Fruit fly (Drosophila melanogaster) whole organism, pupa: ENCODE measurements around the gene CG15468.

ENCODE experiments used
- CG10348 ChIP-seq: fragments of 200-800 bp; sonication (Bioruptor generic); IDR thresholded peaks from 2 replicates; pipeline ENCODE4 v1.3.6; 2022; ENCODE audit warnings: missing biosample characterization, missing genetic modification characterization
- CG12605 ChIP-seq: fragments of 200-800 bp; sonication (Bioruptor generic); IDR thresholded peaks from 2 replicates; pipeline ENCODE4 v1.3.6; 2022; ENCODE audit warnings: missing biosample characterization, missing genetic modification characterization
- CG13204 ChIP-seq: fragments of 200-800 bp; sonication (Bioruptor generic); optimal IDR thresholded peaks from 2 replicates; lab custom pipeline; 2018; ENCODE audit warnings: missing biosample characterization, mild to moderate bottlenecking, missing genetic modification characterization, moderate library complexity
- CG14655 ChIP-seq: fragments of 200-800 bp; sonication (Bioruptor generic); optimal IDR thresholded peaks from 3 replicates; lab custom pipeline; 2017; ENCODE audit warnings: mild to moderate bottlenecking, missing biosample characterization, missing genetic modification reagents, missing genetic modification characterization
- CG15710 ChIP-seq: fragments of 200-800 bp; sonication (Bioruptor generic); optimal IDR thresholded peaks from 2 replicates; lab custom pipeline; 2018; ENCODE audit warnings: missing biosample characterization, mild to moderate bottlenecking, missing genetic modification characterization, moderate library complexity
- CG17806 ChIP-seq: fragments of 200-800 bp; sonication (Bioruptor generic); optimal IDR thresholded peaks from 2 replicates; lab custom pipeline; 2018; ENCODE audit warnings: missing biosample characterization, mild to moderate bottlenecking, missing genetic modification characterization, moderate library complexity
- CG32121 ChIP-seq: fragments of 200-800 bp; sonication (Bioruptor generic); IDR thresholded peaks from 2 replicates; pipeline ENCODE4 v1.3.6; 2022; ENCODE audit warnings: missing biosample characterization, missing genetic modification characterization
- CG34367 ChIP-seq: fragments of 200-800 bp; sonication (Bioruptor generic); optimal IDR thresholded peaks from 2 replicates; lab custom pipeline; 2018; ENCODE audit warnings: missing biosample characterization, mild to moderate bottlenecking, missing genetic modification characterization
- CG4496 ChIP-seq: fragments of 200-800 bp; sonication (Bioruptor generic); IDR thresholded peaks from 3 replicates; pipeline ENCODE4 v1.3.6; 2022; ENCODE audit warnings: missing biosample characterization, missing genetic modification characterization
- CG8159 ChIP-seq: fragments of 200-800 bp; sonication (Bioruptor generic); optimal IDR thresholded peaks from 3 replicates; lab custom pipeline; 2018; ENCODE audit warnings: missing biosample characterization, mild to moderate bottlenecking, missing genetic modification characterization, moderate library complexity
- CG8301 ChIP-seq: fragments of 200-800 bp; sonication (Bioruptor generic); optimal IDR thresholded peaks from 2 replicates; lab custom pipeline; 2018; ENCODE audit warnings: missing biosample characterization, mild to moderate bottlenecking, missing genetic modification characterization
- CG9948 ChIP-seq: fragments of 200-800 bp; sonication (Bioruptor generic); optimal IDR thresholded peaks from 2 replicates; lab custom pipeline; 2018; ENCODE audit warnings: missing biosample characterization, mild to moderate bottlenecking, missing genetic modification characterization, moderate library complexity
- D1 ChIP-seq: fragments of 200-800 bp; sonication (Bioruptor generic); optimal IDR thresholded peaks from 2 replicates; lab custom pipeline; 2018; ENCODE audit warnings: missing biosample characterization, mild to moderate bottlenecking, missing genetic modification characterization, moderate library complexity
- EcR ChIP-seq: fragments of 200-800 bp; sonication (Bioruptor generic); optimal IDR thresholded peaks from 3 replicates; lab custom pipeline; 2019; ENCODE audit warnings: missing biosample characterization, missing genetic modification characterization, mild to moderate bottlenecking, moderate library complexity, missing genetic modification reagents
- Ets98B ChIP-seq: fragments of 200-800 bp; sonication (Bioruptor generic); IDR thresholded peaks from 2 replicates; pipeline ENCODE4 v1.3.6; 2022; ENCODE audit warnings: missing biosample characterization, missing genetic modification characterization
- Pif1A ChIP-seq: fragments of 200-800 bp; sonication (Bioruptor generic); optimal IDR thresholded peaks from 3 replicates; lab custom pipeline; 2016; ENCODE audit warnings: missing biosample characterization, missing genetic modification characterization
- Pif1B ChIP-seq: fragments of 200-800 bp; sonication (Bioruptor generic); optimal IDR thresholded peaks from 3 replicates; lab custom pipeline; 2016; ENCODE audit warnings: missing biosample characterization, missing genetic modification characterization
- Snoo ChIP-seq: fragments of 200-800 bp; sonication (Bioruptor generic); optimal IDR thresholded peaks from 3 replicates; lab custom pipeline; 2017; ENCODE audit warnings: missing biosample characterization, mild to moderate bottlenecking, missing genetic modification characterization, inconsistent platforms
- fd96Ca ChIP-seq: fragments of 200-800 bp; sonication (Bioruptor generic); IDR thresholded peaks from 3 replicates; pipeline ENCODE4 v1.3.6; 2022; ENCODE audit warnings: missing biosample characterization, missing genetic modification characterization
- gl ChIP-seq: fragments of 200-800 bp; sonication (Bioruptor generic); optimal IDR thresholded peaks from 2 replicates; lab custom pipeline; 2018; ENCODE audit warnings: missing biosample characterization, mild to moderate bottlenecking, missing genetic modification characterization
- rn ChIP-seq: fragments of 200-800 bp; sonication (Bioruptor generic); IDR thresholded peaks from 2 replicates; pipeline ENCODE4 v1.3.6; 2022; ENCODE audit warnings: missing biosample characterization, missing genetic modification characterization

The CG15468 gene

DNA sequence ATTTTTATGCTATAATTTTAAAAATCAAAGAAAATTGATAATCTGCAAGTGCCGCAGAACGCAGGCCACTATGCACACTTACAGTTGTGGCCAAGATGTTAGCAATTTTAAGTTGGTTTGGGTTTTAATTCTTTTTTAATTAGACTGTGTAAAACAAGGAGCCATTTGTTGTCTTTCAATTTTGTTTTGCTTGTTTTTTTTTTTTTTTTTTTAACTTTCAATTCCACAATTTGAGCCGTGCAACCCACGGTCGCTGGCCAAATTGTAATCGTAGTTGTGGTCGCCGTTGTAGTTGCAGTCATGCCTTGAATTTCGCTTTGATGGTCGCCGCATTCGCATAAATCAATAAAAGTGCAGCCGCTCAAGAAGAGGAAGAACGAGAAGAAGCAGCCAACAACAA, 24.4 kb upstream of the CG15468 start:
- TF ChIP-seq CG12605 (GFP tag; lab: Robert Waterston, UW) (no peak), EcR (GFP tag; lab: Kevin White, UChicago) (no peak), CG34367 (tag; lab: Kevin White, UChicago) (no peak), CG4496 (GFP tag; lab: Robert Waterston, UW) (0 out of 3 replicates have a peak, but pooled peaks have one; percentile 50), D1 (tag; lab: Kevin White, UChicago) (no peak), CG14655 (GFP tag; lab: Kevin White, UChicago) (peak; percentile 9), CG32121 (GFP tag; lab: Robert Waterston, UW) (no peak), Snoo (tag; lab: Kevin White, UChicago) (no peak), CG8301 (tag; lab: Kevin White, UChicago) (no peak), CG17806 (tag; lab: Kevin White, UChicago) (no peak), Ets98B (GFP tag; lab: Robert Waterston, UW) (0 out of 2 replicates have a peak, but pooled peaks have one; percentile 38), fd96Ca (peak; percentile 51; the same call in 1 of the 3 replicates), Pif1A (GFP tag; lab: Kevin White, UChicago) (no peak)

DNA sequence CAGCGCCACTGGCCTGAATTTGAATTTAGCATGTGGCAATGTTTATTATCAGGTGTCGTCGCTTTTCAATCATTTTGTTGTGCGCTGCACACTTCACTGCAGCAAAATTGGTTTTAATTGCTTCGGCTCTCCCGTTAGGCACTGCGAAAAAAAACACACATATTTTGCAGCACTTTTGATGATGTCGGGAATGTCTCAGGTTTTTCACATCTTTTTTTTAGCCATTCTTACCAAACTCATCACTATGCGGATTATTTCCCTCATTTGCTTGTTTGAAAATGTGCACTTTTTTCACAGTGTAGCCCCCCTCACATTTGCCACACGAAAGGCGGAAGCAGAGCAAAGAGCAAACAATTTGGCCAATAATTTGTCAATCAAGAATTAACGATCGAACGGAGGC, 22.3 kb upstream of the CG15468 start:
- peak; percentile 34 for TF ChIP-seq CG14655 (GFP tag; lab: Kevin White, UChicago)
- peak; percentile 32 for TF ChIP-seq CG8301 (tag; lab: Kevin White, UChicago)
- peak; percentile 19; the same call in 1 of the 2 replicates for TF ChIP-seq Ets98B (GFP tag; lab: Robert Waterston, UW)
- peak; percentile 25; the same call in 1 of the 3 replicates for TF ChIP-seq fd96Ca
- TF ChIP-seq CG34367 (tag; lab: Kevin White, UChicago), result no peak
- TF ChIP-seq CG4496 (GFP tag; lab: Robert Waterston, UW), result 0 out of 3 replicates have a peak, but pooled peaks have one; percentile 34
- no peak for TF ChIP-seq Pif1B

DNA sequence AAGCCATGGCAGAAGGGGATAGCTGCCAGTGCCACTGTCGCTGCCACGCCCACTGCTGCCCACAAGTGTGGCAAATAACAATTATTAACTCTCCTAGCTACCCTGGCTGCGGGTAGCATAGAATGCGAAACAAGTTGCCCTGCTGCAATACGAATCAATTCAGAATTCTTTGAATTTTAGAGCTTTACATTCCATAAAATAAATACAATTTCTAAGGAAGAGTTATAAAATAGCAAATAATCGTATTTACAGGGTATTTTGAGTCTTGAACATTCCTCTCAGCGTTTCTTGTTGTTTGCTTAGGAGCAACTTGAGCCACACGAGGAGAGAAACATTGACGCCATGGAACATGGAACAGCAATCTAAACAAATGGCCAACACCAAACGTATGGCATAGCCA, 21.5 kb upstream of the CG15468 start:
- TF ChIP-seq CG12605 (GFP tag; lab: Robert Waterston, UW), result no peak
- TF ChIP-seq gl, result no peak
- TF ChIP-seq fd96Ca, result peak; percentile 58; the same call in 2 of the 3 replicates
- TF ChIP-seq CG13204, result no peak
- TF ChIP-seq CG14655 (GFP tag; lab: Kevin White, UChicago), result peak; percentile 59
- TF ChIP-seq Snoo (tag; lab: Kevin White, UChicago), result no peak
- peak; percentile 35; the same call in 1 of the 2 replicates for TF ChIP-seq CG32121 (GFP tag; lab: Robert Waterston, UW)
- no peak for TF ChIP-seq rn (GFP tag; lab: Robert Waterston, UW)
- peak; percentile 46 for TF ChIP-seq CG8301 (tag; lab: Kevin White, UChicago)
- TF ChIP-seq CG34367 (tag; lab: Kevin White, UChicago), result no peak

DNA sequence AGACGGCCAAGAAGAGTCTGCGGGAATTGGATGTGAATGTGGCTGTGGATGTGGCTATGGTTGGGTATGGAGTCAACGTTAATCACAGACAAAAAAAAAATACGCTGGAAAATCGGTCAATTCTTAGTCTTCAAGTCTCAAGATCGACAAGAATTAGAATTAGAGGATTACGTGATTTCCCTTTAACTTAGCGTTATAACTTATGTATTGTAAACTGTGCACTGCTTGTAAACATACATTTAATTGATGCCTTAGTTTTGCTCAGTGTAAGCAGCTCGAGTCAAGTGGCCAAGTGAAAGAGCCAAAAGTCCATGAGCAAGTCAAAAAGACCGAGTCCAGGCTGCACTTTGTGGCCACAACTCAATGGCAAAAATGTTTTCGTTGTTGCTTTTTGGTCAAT, 9.0 kb upstream of the CG15468 start:
- TF ChIP-seq Snoo (tag; lab: Kevin White, UChicago) (no peak), fd96Ca (peak; percentile 88), CG4496 (GFP tag; lab: Robert Waterston, UW) (peak; percentile 87), Pif1B (peak; percentile 68), CG15710 (peak; percentile 38), rn (GFP tag; lab: Robert Waterston, UW) (peak; percentile 55), Ets98B (GFP tag; lab: Robert Waterston, UW) (peak; percentile 87), CG14655 (GFP tag; lab: Kevin White, UChicago) (peak; percentile 84), EcR (GFP tag; lab: Kevin White, UChicago) (no peak), CG10348 (GFP tag; lab: Robert Waterston, UW) (0 out of 2 replicates have a peak, but pooled peaks have one; percentile 40), CG12605 (GFP tag; lab: Robert Waterston, UW) (peak; percentile 84), CG32121 (GFP tag; lab: Robert Waterston, UW) (peak; percentile 68), Pif1A (GFP tag; lab: Kevin White, UChicago) (peak; percentile 70), D1 (tag; lab: Kevin White, UChicago) (no peak), CG13204 (no peak), CG8159 (peak; percentile 48), CG9948 (tag; lab: Kevin White, UChicago) (peak; percentile 60), CG34367 (tag; lab: Kevin White, UChicago) (peak; percentile 24), CG8301 (tag; lab: Kevin White, UChicago) (peak; percentile 84), gl (no peak), CG17806 (tag; lab: Kevin White, UChicago) (peak; percentile 56)

- TF ChIP-seq CG32121 (GFP tag; lab: Robert Waterston, UW) (peak; percentile 65), rn (GFP tag; lab: Robert Waterston, UW) (no peak), D1 (tag; lab: Kevin White, UChicago) (no peak), gl (no peak), fd96Ca (peak; percentile 77), Ets98B (GFP tag; lab: Robert Waterston, UW) (peak; percentile 75), CG8301 (tag; lab: Kevin White, UChicago) (peak; percentile 54), CG12605 (GFP tag; lab: Robert Waterston, UW) (peak; percentile 44; the same call in 1 of the 2 replicates), Pif1A (GFP tag; lab: Kevin White, UChicago) (peak; percentile 71), CG4496 (GFP tag; lab: Robert Waterston, UW) (peak; percentile 64; the same call in 2 of the 3 replicates), Pif1B (peak; percentile 50), CG34367 (tag; lab: Kevin White, UChicago) (no peak), EcR (GFP tag; lab: Kevin White, UChicago) (no peak), CG14655 (GFP tag; lab: Kevin White, UChicago) (peak; percentile 54), Snoo (tag; lab: Kevin White, UChicago) (no peak), CG9948 (tag; lab: Kevin White, UChicago) (peak; percentile 29), CG15710 (peak; percentile 2), CG17806 (tag; lab: Kevin White, UChicago) (no peak)
Observed at dm6 chrX:4965673-4966072, 4.7 kb upstream of the CG15468 start.
